Worm (Caenorhabditis elegans) whole organism, mixed stage, embryonic: ENCODE results near the gene F38A1.11.

Experiments used
- M03D4.4 ChIP-seq: sonication (generic microtip); optimal IDR thresholded peaks from 2 replicates; lab custom pipeline; 2017; ENCODE audit warnings: mild to moderate bottlenecking, missing genetic modification characterization, missing compliant biosample characterization
- lin-13 ChIP-seq: fragments of 150-350 bp; optimal IDR thresholded peaks from 2 replicates; lab custom pipeline; 2014; ENCODE audit warnings: missing biosample characterization, missing genetic modification characterization
- lin-32 ChIP-seq: fragments of 200-800 bp; sonication (Bioruptor generic); optimal IDR thresholded peaks from 2 replicates; lab custom pipeline; 2018; ENCODE audit warnings: mild to moderate bottlenecking, missing genetic modification characterization, missing compliant biosample characterization
- lsy-2 ChIP-seq: fragments of 150-350 bp; optimal IDR thresholded peaks from 2 replicates; lab custom pipeline; 2014; ENCODE audit warnings: missing biosample characterization, missing genetic modification characterization
- nhr-12 ChIP-seq: fragments of 150-350 bp; optimal IDR thresholded peaks from 2 replicates; lab custom pipeline; 2014; ENCODE audit warnings: missing biosample characterization, missing genetic modification characterization
- nhr-28 ChIP-seq: fragments of 150-350 bp; optimal IDR thresholded peaks from 2 replicates; lab custom pipeline; 2014; ENCODE audit warnings: missing biosample characterization, missing genetic modification characterization
- sptf-1 ChIP-seq: sonication (generic microtip); optimal IDR thresholded peaks from 2 replicates; lab custom pipeline; 2017; ENCODE audit warnings: mild to moderate bottlenecking, missing genetic modification characterization, moderate library complexity, missing compliant biosample characterization

DNA sequence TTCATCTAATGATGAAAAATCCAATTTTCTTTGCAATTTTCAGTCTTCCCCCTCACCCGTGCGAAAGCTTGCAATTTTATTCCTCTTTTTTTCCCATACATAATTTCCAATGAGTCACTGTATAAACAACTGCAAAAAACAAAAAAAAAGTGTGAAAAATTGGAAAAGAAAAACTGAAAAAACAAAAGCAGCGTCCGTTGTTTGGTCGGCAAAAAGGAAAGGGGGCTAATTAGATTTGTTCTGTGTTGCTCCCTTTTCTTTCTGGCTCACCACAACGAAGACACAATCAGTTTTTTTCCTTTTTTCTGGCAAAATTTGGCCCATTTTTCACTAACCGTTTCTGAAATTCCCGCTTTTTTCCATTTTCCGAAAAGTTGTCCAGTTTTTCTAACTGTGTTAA, 34.8 kb upstream of the F38A1.11 start:
- TF ChIP-seq sptf-1 (tag; lab: Kevin White, UChicago): no peak
- no peak for TF ChIP-seq nhr-12 (tag; lab: Kevin White, UChicago)
- TF ChIP-seq lin-32 (GFP tag; lab: Kevin White, UChicago): no peak
- no peak for TF ChIP-seq nhr-28
- TF ChIP-seq lsy-2 (tag; lab: Kevin White, UChicago): no peak
- no peak for TF ChIP-seq lin-13 (tag; lab: Kevin White, UChicago)
- no peak for TF ChIP-seq M03D4.4 (tag; lab: Kevin White, UChicago)
